Worm (Caenorhabditis elegans) whole organism, dauer: ENCODE data around the gene D2096.5.
"Not testable (repeated sequence)": the region's sequence is repeated elsewhere in the genome, so short reads cannot be mapped to it uniquely, and the experiment has no call there.

Experiments used
- unc-62 ChIP-seq: sonication (generic microtip); optimal IDR thresholded peaks from 2 replicates; lab custom pipeline; 2017; ENCODE audit warnings: missing biosample characterization, missing genetic modification reagents, missing genetic modification characterization

D2096.5 gene

ce11 chrIV:8363163-8363562 lies 3.6 kb upstream of the D2096.5 start, which contains the start of gene D2096.12:
Gene D2096.12, plus strand, starts transcription at chrIV:8363463.
- no peak for TF ChIP-seq unc-62

ce11 chrIV:8360817-8361216 lies 1.3 kb upstream of the D2096.5 start, which contains the start of gene sqv-1:
Gene sqv-1, plus strand, starts transcription at chrIV:8361117.
- no peak for TF ChIP-seq unc-62

DNA sequence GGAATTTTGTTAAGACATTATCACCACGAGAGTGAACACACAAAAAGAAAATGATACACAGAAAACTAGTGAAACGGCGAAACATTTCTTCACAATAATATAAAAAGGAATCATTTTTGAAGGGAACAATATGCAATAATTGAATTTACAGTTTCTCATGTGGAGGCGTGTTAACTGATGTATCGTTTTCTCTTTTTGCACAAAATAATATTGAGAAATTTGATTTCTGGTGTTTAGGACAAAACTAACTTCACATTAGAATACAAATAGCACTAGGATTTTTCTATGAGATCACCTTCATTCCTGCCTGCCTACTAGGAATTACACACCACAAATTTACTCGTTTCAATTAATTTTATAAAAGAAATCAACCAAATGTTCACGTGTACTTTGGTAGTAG lies 1.1 kb downstream of the D2096.5 start, which contains the start of gene D2096.13:
TSS of gene D2096.13 (minus strand) at position 101 of the 400 bp plus-strand sequence.
- TF ChIP-seq unc-62 = no peak

ce11 chrIV:8357299-8357698 lies 2.3 kb downstream of the D2096.5 start:
- no peak for TF ChIP-seq unc-62

DNA sequence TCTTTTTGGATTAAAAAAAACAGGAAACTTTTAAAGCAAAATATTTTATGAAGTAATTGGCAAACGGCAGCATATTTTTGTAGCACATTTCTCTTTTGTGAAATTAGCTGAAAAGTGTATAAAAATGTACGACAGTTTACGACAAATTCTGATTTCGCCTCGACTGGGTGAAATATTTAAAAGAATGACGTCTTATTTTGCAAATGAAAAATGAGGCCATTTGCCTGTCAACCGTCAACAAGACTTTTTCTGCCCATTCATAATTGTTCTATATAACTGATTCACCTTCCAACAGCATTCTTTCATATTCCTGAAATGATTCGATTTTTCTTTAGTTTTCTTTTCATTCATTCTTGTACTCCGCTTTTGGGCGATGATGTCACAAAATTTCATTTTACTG lies 4.0 kb downstream of the D2096.5 start, which contains the start of the genes F17E9.2 and col-116:
TSS of gene F17E9.2 (plus strand) at position 301 of the 400 bp plus-strand sequence.
TSS of gene col-116 (plus strand) at position 315 of the 400 bp plus-strand sequence.
- TF ChIP-seq unc-62 = no peak

DNA sequence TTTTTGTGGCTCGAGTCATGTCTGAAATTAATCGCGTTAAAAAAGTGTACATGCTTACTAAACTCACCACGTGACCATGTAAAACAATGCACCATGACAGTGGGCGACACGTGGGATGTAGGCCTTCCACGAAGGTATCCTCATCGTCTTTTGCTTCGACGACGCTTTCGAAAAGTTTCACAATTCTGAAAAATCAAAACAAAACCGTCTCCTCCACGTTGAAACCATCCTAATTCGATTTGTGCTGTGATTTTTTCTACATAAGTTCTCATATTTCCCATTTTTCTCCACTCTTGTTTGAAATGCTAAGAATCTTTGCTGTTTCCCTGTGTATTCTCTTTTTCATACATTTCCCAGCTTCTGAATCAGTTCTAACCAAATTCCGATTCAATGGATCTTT lies 5.0 kb downstream of the D2096.5 start, which contains the start of gene F17E9.3:
TSS of gene F17E9.3 (plus strand) at position 301 of the 400 bp plus-strand sequence.
- TF ChIP-seq unc-62 = no peak

DNA sequence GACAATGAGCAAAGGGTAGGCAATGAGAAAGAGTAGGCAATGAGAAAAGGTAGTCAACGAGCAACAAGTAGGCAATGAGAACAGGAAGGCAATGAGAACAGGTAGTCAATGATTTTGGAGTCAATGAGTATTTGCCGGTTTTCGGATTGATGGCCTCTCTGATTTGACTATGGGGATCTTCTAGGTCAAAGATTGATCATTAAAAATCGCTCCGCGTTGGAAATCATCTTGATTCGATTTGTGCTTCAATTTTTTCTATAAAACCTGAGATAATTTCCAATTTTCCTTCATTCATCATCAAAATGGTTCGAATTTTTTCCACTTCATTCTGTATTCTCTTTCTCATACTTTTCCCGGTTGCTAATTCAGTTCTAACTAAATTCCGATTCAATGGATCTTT lies 7.5 kb downstream of the D2096.5 start, which contains the start of gene F17E9.16:
TSS of gene F17E9.16 (plus strand) at position 301 of the 400 bp plus-strand sequence.
- TF ChIP-seq unc-62 = not testable (repeated sequence)

ce11 chrIV:8348073-8348472 lies 11.5 kb downstream of the D2096.5 start, which contains the start of gene F17E9.4:
Gene F17E9.4, plus strand, starts transcription at chrIV:8348373.
- TF ChIP-seq unc-62 = no peak

- no peak for TF ChIP-seq unc-62
Observed at ce11 chrIV:8347051-8347450, 12.5 kb downstream of the D2096.5 start, which contains the start of the genes F17E9.18 and F17E9.15. Gene F17E9.18, minus strand, starts transcription at chrIV:8347151. Gene F17E9.15, plus strand, starts transcription at chrIV:8347418.

DNA sequence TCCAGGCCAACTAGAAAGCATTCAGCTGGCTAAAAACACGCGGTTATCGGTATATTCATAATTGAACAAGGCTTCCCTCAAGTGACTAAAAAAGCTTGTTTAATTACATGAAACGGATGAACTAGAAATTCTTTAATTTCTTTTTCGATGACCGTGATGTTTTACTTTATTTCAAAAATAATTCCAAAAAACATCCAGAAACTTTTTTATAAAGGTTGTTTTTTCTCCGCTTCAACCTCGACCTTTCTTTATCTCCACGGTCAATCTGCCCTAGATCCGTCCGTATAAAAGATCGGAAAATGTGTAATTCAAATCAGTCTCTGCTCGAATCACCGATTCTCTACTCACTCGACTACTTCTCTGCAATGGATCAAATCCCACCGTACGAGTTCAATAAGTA lies 14.0 kb downstream of the D2096.5 start, which contains the start of gene F17E9.5:
TSS of gene F17E9.5 (plus strand) at position 301 of the 400 bp plus-strand sequence.
- no peak for TF ChIP-seq unc-62

ce11 chrIV:8342385-8342784 lies 17.2 kb downstream of the D2096.5 start, which contains the start of gene lgc-5:
Gene lgc-5, plus strand, starts transcription at chrIV:8342685.
- TF ChIP-seq unc-62 = no peak

ce11 chrIV:8339636-8340035 lies 19.9 kb downstream of the D2096.5 start, which contains the start of gene lgc-6:
Gene lgc-6, plus strand, starts transcription at chrIV:8339936.
- no peak for TF ChIP-seq unc-62

ce11 chrIV:8333988-8334863 lies 25.3 kb downstream of the D2096.5 start, which contains the start of gene his-32:
Gene his-32, plus strand, starts transcription at chrIV:8334305.
- no peak for TF ChIP-seq unc-62

DNA sequence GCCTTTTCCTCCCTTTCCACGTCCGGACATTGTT lies 25.8 kb downstream of the D2096.5 start, which contains the start of gene his-31:
TSS of gene his-31 (minus strand) at position 30 of the 34 bp plus-strand sequence.
- TF ChIP-seq unc-62 = no peak

DNA sequence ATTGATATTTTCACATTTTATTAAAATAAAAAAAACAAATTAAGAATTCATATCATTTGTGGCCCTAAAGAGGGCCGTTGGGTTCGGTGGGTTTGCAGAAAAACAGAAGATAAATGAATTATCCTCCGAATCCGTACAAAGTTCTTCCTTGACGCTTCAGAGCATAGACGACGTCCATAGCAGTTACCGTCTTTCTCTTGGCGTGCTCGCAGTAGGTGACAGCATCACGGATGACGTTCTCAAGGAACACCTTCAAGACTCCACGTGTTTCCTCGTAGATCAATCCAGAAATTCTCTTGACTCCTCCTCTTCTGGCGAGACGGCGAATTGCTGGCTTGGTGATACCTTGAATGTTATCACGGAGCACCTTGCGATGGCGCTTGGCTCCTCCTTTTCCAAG lies 26.0 kb downstream of the D2096.5 start:
- TF ChIP-seq unc-62 = no peak

DNA sequence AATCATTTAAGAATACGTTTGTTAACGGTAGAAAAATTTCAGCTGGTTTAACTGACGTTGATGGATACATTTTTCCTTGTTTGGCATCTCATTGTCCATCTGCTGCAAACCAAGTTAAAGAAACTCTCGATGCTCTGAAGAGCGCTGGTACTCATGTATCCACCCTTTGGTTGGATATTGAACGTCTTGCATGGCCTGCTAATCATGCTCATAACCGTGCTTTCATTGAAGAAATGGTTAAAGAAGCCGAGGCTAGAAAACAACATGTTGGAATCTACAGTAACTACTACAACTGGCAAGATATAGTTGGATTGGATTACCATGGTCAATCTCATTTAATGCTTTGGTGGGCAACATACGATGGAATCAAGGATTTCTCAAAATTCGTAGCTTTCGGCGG lies 26.5 kb downstream of the D2096.5 start:
- no peak for TF ChIP-seq unc-62

DNA sequence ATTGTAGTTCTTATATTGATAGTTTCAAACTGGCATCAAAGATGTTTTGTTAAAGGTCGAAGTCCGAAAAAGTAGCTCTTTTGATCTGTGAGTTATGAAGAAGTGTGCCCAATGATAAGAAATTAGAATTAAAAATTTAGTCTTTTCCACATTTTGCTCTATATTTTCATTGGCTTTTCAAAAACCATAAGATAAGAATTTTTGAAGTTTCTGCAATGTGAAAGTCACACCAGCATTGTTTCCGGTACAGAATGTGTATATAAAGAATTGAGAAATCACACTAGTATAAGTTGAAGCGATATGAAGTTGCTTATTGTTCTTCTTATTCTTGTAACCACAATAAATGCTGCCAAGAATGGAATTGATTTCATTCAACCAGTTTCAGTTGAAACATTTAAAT lies 27.0 kb downstream of the D2096.5 start, which contains the start of gene lys-10:
TSS of gene lys-10 (plus strand) at position 301 of the 400 bp plus-strand sequence.
- TF ChIP-seq unc-62 = no peak

DNA sequence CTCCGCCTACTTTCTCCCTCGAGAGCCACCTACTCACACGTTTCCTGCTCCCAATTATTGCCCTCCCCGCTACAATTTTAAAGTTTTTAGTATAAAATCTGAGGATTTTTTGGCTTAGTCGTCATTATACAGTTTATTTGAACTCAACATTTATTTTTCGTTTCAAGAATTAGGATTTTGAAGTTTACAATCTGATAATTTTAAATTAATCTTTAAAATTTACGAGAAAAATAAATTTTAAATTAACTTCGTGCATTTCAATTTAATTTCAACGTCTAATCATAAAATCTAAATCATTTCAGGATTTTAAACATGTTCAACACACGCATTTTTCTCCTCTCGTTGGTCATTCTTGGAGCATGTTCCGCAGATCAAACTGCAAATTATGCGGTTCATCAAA lies 30.7 kb downstream of the D2096.5 start, which contains the start of gene F35H10.2:
TSS of gene F35H10.2 (plus strand) at position 301 of the 400 bp plus-strand sequence.
- TF ChIP-seq unc-62 = no peak
